Worm (Caenorhabditis elegans) whole organism, early embryonic: ENCODE measurements around the gene pptr-2.

Source experiments
- ama-1 ChIP-seq: fragments of 150-350 bp; optimal IDR thresholded peaks from 2 replicates; lab custom pipeline; 2014
- scrt-1 ChIP-seq: fragments of 200-800 bp; sonication (Bioruptor generic); IDR thresholded peaks from 2 replicates; pipeline ENCODE4 v1.3.6; 2022; ENCODE audit warnings: missing genetic modification characterization, missing compliant biosample characterization
- sea-1 ChIP-seq: fragments of 200-800 bp; sonication (Bioruptor generic); conservative IDR thresholded peaks from 2 replicates; pipeline ENCODE4 v1.3.6; 2022; ENCODE audit warnings: missing genetic modification characterization, missing compliant biosample characterization
- tbx-11 ChIP-seq: fragments of 200-800 bp; sonication (Bioruptor generic); IDR thresholded peaks from 2 replicates; pipeline ENCODE4 v1.3.6; 2022; ENCODE audit warnings: missing genetic modification characterization, missing compliant biosample characterization
- tra-4 ChIP-seq: sonication (generic microtip); optimal IDR thresholded peaks from 2 replicates; lab custom pipeline; 2017; ENCODE audit warnings: missing genetic modification characterization, missing compliant biosample characterization

DNA sequence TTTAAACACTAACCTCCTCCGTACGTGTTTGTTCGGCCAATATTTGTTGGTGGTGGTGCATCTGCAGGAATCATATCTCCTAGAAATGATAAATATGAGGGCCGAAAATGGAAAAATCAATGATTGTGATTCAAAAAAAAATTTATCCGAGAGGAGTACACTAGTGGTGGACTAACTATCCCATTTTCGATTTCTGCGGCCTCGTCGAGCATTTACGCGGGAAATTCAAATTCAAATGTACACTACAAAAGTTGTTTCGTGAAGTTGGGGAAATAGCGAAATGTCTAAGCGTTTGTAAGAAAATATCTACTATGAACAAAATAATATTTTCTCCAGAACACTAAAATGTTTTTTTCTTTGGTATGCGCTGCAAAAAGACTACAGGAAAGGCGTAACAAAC lies 5.4 kb downstream of the pptr-2 start:
- no peak for TF ChIP-seq tbx-11 (GFP tag; lab: Robert Waterston, UW)
- TF ChIP-seq scrt-1 (GFP tag; lab: Robert Waterston, UW), result no peak
- TF ChIP-seq tra-4, result no peak
- TF ChIP-seq sea-1 (GFP tag; lab: Robert Waterston, UW), result no peak
- TF ChIP-seq ama-1 (lab: Kevin White, UChicago), result no peak
